Fruit fly (Drosophila melanogaster): ENCODE data around the gene nanos.

- no peak for TF ChIP-seq CTCF (optimal IDR thresholded peaks at IDR 0.05)
- no peak for TF ChIP-seq CG8478 (optimal IDR thresholded peaks at IDR 0.05)
Observed at dm6 chr3R:19174512-19174911, 17.5 kb downstream of the nanos start.

All from S2 (cell line).